Worm (Caenorhabditis elegans) whole organism, L1 larva: ENCODE measurements around the gene ptr-3.

Experiments used
- alr-1 ChIP-seq: fragments of 200-800 bp; sonication (Bioruptor generic); optimal IDR thresholded peaks from 2 replicates; lab custom pipeline; 2018; ENCODE audit warnings: borderline replicate concordance, mild to moderate bottlenecking, missing genetic modification characterization, missing compliant biosample characterization
- blmp-1 ChIP-seq: fragments of 150-350 bp; optimal IDR thresholded peaks from 2 replicates; lab custom pipeline; 2014; ENCODE audit warnings: missing biosample characterization, missing genetic modification characterization
- ceh-63 ChIP-seq: fragments of 200-800 bp; sonication (Bioruptor generic); optimal IDR thresholded peaks from 2 replicates; lab custom pipeline; 2018; ENCODE audit warnings: mild to moderate bottlenecking, missing genetic modification characterization, missing compliant biosample characterization
- ceh-82 ChIP-seq, 3 experiments: fragments of 150-350 bp in 1 of 3; sonication (generic microtip) in 2 of 3; optimal IDR thresholded peaks; 2 replicates each; lab custom pipeline; 2014 to 2017; ENCODE audit warnings: missing biosample characterization in 3 of 3, missing genetic modification characterization in 3 of 3
- egl-27 ChIP-seq, 2 experiments: fragments of 150-350 bp in 1 of 2; sonication (generic microtip); optimal IDR thresholded peaks; 3 replicates each; lab custom pipeline; 2017 to 2018; ENCODE audit warnings: missing biosample characterization in 2 of 2, missing genetic modification characterization in 2 of 2, missing genetic modification reagents in 2 of 2
- lin-13 ChIP-seq: fragments of 150-350 bp; optimal IDR thresholded peaks from 2 replicates; lab custom pipeline; 2014; ENCODE audit warnings: missing biosample characterization, missing genetic modification reagents, missing genetic modification characterization
- mab-9 ChIP-seq: fragments of 200-800 bp; sonication (Bioruptor generic); IDR thresholded peaks from 2 replicates; pipeline ENCODE4 v1.3.6; 2022; ENCODE audit warnings: missing genetic modification reagents, missing genetic modification characterization, missing compliant biosample characterization
- nhr-11 ChIP-seq: fragments of 150-350 bp; optimal IDR thresholded peaks from 2 replicates; lab custom pipeline; 2014; ENCODE audit warnings: missing biosample characterization, missing genetic modification characterization
- nhr-237 ChIP-seq: fragments of 150-350 bp; optimal IDR thresholded peaks from 2 replicates; lab custom pipeline; 2014; ENCODE audit warnings: missing biosample characterization, missing genetic modification characterization
- pqm-1 ChIP-seq: sonication (generic microtip); optimal IDR thresholded peaks from 3 replicates; lab custom pipeline; 2017; ENCODE audit warnings: missing biosample characterization, missing genetic modification characterization
- sox-4 ChIP-seq: sonication (generic microtip); optimal IDR thresholded peaks from 2 replicates; lab custom pipeline; 2016; ENCODE audit warnings: missing genetic modification characterization, missing compliant biosample characterization

- TF ChIP-seq mab-9 (GFP tag; lab: Robert Waterston, UW) (no peak), nhr-237 (no peak), ceh-82 (tag; optimal IDR thresholded peaks at IDR 0.05; lab: Kevin White, UChicago) (peak in 1 of 3 experiments; percentile 51), alr-1 (tag; lab: Kevin White, UChicago) (no peak), nhr-11 (tag; lab: Kevin White, UChicago) (no peak), sox-4 (no peak), blmp-1 (tag; lab: Kevin White, UChicago) (no peak), egl-27 (tag; optimal IDR thresholded peaks at IDR 0.05; lab: Kevin White, UChicago) (no peak), lin-13 (no peak), pqm-1 (tag; lab: Kevin White, UChicago) (no peak), ceh-63 (GFP tag; lab: Kevin White, UChicago) (no peak)
Observed at ce11 chrII:401211-401610, 33.9 kb upstream of the ptr-3 start.
